Fruit fly (Drosophila melanogaster) whole organism, embryonic: ENCODE data around the gene Syt1.

ENCODE experiments used
- Atf6 ChIP-seq: fragments of 200-800 bp; sonication (Bioruptor generic); IDR thresholded peaks from 2 replicates; pipeline ENCODE4 v1.3.6; 2022; ENCODE audit warnings: missing biosample characterization, missing genetic modification characterization
- CG1024 ChIP-seq: fragments of 200-800 bp; sonication (Bioruptor generic); IDR thresholded peaks from 2 replicates; pipeline ENCODE4 v1.3.6; 2022; ENCODE audit warnings: missing biosample characterization, missing genetic modification characterization
- CG10462 ChIP-seq: fragments of 200-800 bp; sonication (Bioruptor generic); optimal IDR thresholded peaks from 2 replicates; lab custom pipeline; 2016; ENCODE audit warnings: missing biosample characterization, missing genetic modification characterization
- CG10654 ChIP-seq: fragments of 200-800 bp; sonication (Bioruptor generic); optimal IDR thresholded peaks from 2 replicates; lab custom pipeline; 2016; ENCODE audit warnings: missing biosample characterization, missing genetic modification characterization
- CG12391 ChIP-seq: fragments of 200-800 bp; sonication (Bioruptor generic); optimal IDR thresholded peaks from 3 replicates; lab custom pipeline; 2018; ENCODE audit warnings: missing biosample characterization, mild to moderate bottlenecking, missing genetic modification characterization, moderate library complexity
- CG12744 ChIP-seq: fragments of 200-800 bp; sonication (Bioruptor generic); optimal IDR thresholded peaks from 2 replicates; lab custom pipeline; 2016; ENCODE audit warnings: missing biosample characterization, missing genetic modification characterization
- CG15479 ChIP-seq: fragments of 200-800 bp; sonication (Bioruptor generic); optimal IDR thresholded peaks from 3 replicates; lab custom pipeline; 2019; ENCODE audit warnings: missing biosample characterization, mild to moderate bottlenecking, missing genetic modification characterization, moderate library complexity
- CG15601 ChIP-seq: fragments of 200-800 bp; sonication (Bioruptor generic); optimal IDR thresholded peaks from 3 replicates; lab custom pipeline; 2019; ENCODE audit warnings: missing biosample characterization, mild to moderate bottlenecking, missing genetic modification characterization, moderate library complexity
- CG1602 ChIP-seq: fragments of 200-800 bp; sonication (Bioruptor generic); optimal IDR thresholded peaks from 3 replicates; lab custom pipeline; 2016; ENCODE audit warnings: missing biosample characterization, missing genetic modification characterization
- CG18262 ChIP-seq: fragments of 200-800 bp; optimal IDR thresholded peaks from 3 replicates; lab custom pipeline; 2019; ENCODE audit warnings: missing biosample characterization, mild to moderate bottlenecking, missing genetic modification characterization, moderate library complexity
- CG18599 ChIP-seq: fragments of 200-800 bp; sonication (Bioruptor generic); optimal IDR thresholded peaks from 3 replicates; lab custom pipeline; 2017; ENCODE audit warnings: missing biosample characterization, missing genetic modification characterization, mild to moderate bottlenecking, moderate library complexity, missing genetic modification reagents
- CG3407 ChIP-seq: fragments of 200-800 bp; sonication (Bioruptor generic); optimal IDR thresholded peaks from 2 replicates; lab custom pipeline; 2018; ENCODE audit warnings: missing biosample characterization, mild to moderate bottlenecking, missing genetic modification characterization
- CG43689 ChIP-seq: fragments of 200-800 bp; sonication (Bioruptor generic); IDR thresholded peaks from 2 replicates; pipeline ENCODE4 v1.3.6; 2022; ENCODE audit warnings: missing biosample characterization, missing genetic modification characterization
- CG4730 ChIP-seq: fragments of 200-800 bp; sonication (Bioruptor generic); IDR thresholded peaks from 2 replicates; pipeline ENCODE4 v1.3.6; 2022; ENCODE audit warnings: missing biosample characterization, missing genetic modification characterization
- CG6813 ChIP-seq: fragments of 200-800 bp; sonication (Bioruptor generic); optimal IDR thresholded peaks from 2 replicates; lab custom pipeline; 2017; ENCODE audit warnings: missing biosample characterization, missing genetic modification characterization, mild to moderate bottlenecking, moderate library complexity, missing genetic modification reagents
- CG6854 ChIP-seq: fragments of 200-800 bp; sonication (Bioruptor generic); optimal IDR thresholded peaks from 3 replicates; lab custom pipeline; 2017; ENCODE audit warnings: missing biosample characterization, mild to moderate bottlenecking, missing genetic modification characterization
- CG7271 ChIP-seq: fragments of 200-800 bp; sonication (Bioruptor generic); optimal IDR thresholded peaks from 2 replicates; lab custom pipeline; 2018; ENCODE audit warnings: missing biosample characterization, mild to moderate bottlenecking, missing genetic modification characterization, moderate library complexity
- CG7556 ChIP-seq: fragments of 200-800 bp; sonication (Bioruptor generic); optimal IDR thresholded peaks from 2 replicates; lab custom pipeline; 2017; ENCODE audit warnings: missing biosample characterization, mild to moderate bottlenecking, missing genetic modification characterization
- CG8765 ChIP-seq: fragments of 200-800 bp; sonication (Bioruptor generic); IDR thresholded peaks from 2 replicates; pipeline ENCODE4 v1.3.6; 2022; ENCODE audit warnings: missing biosample characterization, missing genetic modification characterization
- CG9876 ChIP-seq: fragments of 200-800 bp; sonication (Bioruptor generic); optimal IDR thresholded peaks from 2 replicates; lab custom pipeline; 2016; ENCODE audit warnings: missing biosample characterization, missing genetic modification characterization
- Drgx ChIP-seq: fragments of 200-800 bp; sonication (Bioruptor generic); IDR thresholded peaks from 2 replicates; pipeline ENCODE4 v1.3.6; 2022; ENCODE audit warnings: missing biosample characterization, missing genetic modification characterization
- Fer1 ChIP-seq: fragments of 200-800 bp; sonication (Bioruptor generic); optimal IDR thresholded peaks from 2 replicates; lab custom pipeline; 2017; ENCODE audit warnings: missing biosample characterization, mild to moderate bottlenecking, missing genetic modification characterization
- Hand ChIP-seq: fragments of 200-800 bp; sonication (Bioruptor generic); optimal IDR thresholded peaks from 2 replicates; lab custom pipeline; 2017; ENCODE audit warnings: mild to moderate bottlenecking, missing biosample characterization, missing genetic modification reagents, missing genetic modification characterization
- Mrtf ChIP-seq: fragments of 200-800 bp; sonication (Bioruptor generic); IDR thresholded peaks from 3 replicates; pipeline ENCODE4 v1.3.6; 2022; ENCODE audit warnings: missing biosample characterization, missing genetic modification characterization
- NFAT ChIP-seq: fragments of 200-800 bp; sonication (Bioruptor generic); IDR thresholded peaks from 2 replicates; pipeline ENCODE4 v1.3.6; 2022; ENCODE audit warnings: missing biosample characterization, missing genetic modification characterization
- Nf-YC ChIP-seq: fragments of 200-800 bp; optimal IDR thresholded peaks from 3 replicates; lab custom pipeline; 2019; ENCODE audit warnings: missing biosample characterization, mild to moderate bottlenecking, missing genetic modification characterization, moderate library complexity
- NfI ChIP-seq: fragments of 200-800 bp; sonication (Bioruptor generic); optimal IDR thresholded peaks from 3 replicates; lab custom pipeline; 2018; ENCODE audit warnings: missing biosample characterization, mild to moderate bottlenecking, missing genetic modification characterization, moderate library complexity
- Ravus ChIP-seq: fragments of 200-800 bp; sonication (Bioruptor generic); IDR thresholded peaks from 2 replicates; pipeline ENCODE4 v1.3.6; 2022; ENCODE audit warnings: missing biosample characterization, missing genetic modification characterization
- Six4 ChIP-seq: fragments of 200-800 bp; sonication (Bioruptor generic); optimal IDR thresholded peaks from 2 replicates; lab custom pipeline; 2016; ENCODE audit warnings: missing biosample characterization, missing genetic modification characterization
- Trl ChIP-seq, 3 experiments: fragments of >200 bp in 2 of 3; fragments of 200-800 bp in 1 of 3; sonication (Bioruptor generic) in 1 of 3; optimal IDR thresholded peaks; 2 replicates in 1 of 3; 3 replicates in 2 of 3; lab custom pipeline; 2016 to 2017; ENCODE audit warnings: missing biosample characterization in 1 of 3, missing genetic modification characterization in 1 of 3
- Usf ChIP-seq: fragments of 200-800 bp; sonication (Bioruptor generic); optimal IDR thresholded peaks from 2 replicates; lab custom pipeline; 2017; ENCODE audit warnings: missing genotype, missing biosample characterization, missing genetic modification characterization
- br ChIP-seq: fragments of >200 bp; optimal IDR thresholded peaks from 2 replicates; lab custom pipeline; 2017
- chinmo ChIP-seq: fragments of 200-800 bp; sonication (Bioruptor generic); IDR thresholded peaks from 4 replicates; pipeline ENCODE4 v1.3.6; 2022; ENCODE audit warnings: missing biosample characterization, missing genetic modification characterization; ENCODE audit not compliant: partially characterized antibody
- chm ChIP-seq: fragments of 200-800 bp; sonication (Bioruptor generic); IDR thresholded peaks from 2 replicates; pipeline ENCODE4 v1.3.6; 2022; ENCODE audit warnings: missing biosample characterization, missing genetic modification characterization
- croc ChIP-seq: fragments of 200-800 bp; sonication (Bioruptor generic); conservative IDR thresholded peaks from 3 replicates; pipeline ENCODE4 v1.3.6; 2022; ENCODE audit warnings: missing biosample characterization, missing genetic modification characterization
- gsb-n ChIP-seq: fragments of 200-800 bp; sonication (Bioruptor generic); optimal IDR thresholded peaks from 3 replicates; lab custom pipeline; 2018; ENCODE audit warnings: missing biosample characterization, mild to moderate bottlenecking, missing genetic modification characterization
- knrl ChIP-seq: fragments of 200-800 bp; sonication (Bioruptor generic); IDR thresholded peaks from 3 replicates; pipeline ENCODE4 v1.3.6; 2022; ENCODE audit warnings: missing biosample characterization, missing genetic modification characterization; ENCODE audit not compliant: partially characterized antibody
- lbe ChIP-seq: fragments of 200-800 bp; sonication (Bioruptor generic); optimal IDR thresholded peaks from 2 replicates; lab custom pipeline; 2016; ENCODE audit warnings: missing biosample characterization, mild to moderate bottlenecking, missing genetic modification characterization
- nmo ChIP-seq: fragments of 200-800 bp; sonication (Bioruptor generic); optimal IDR thresholded peaks from 2 replicates; lab custom pipeline; 2018; ENCODE audit warnings: missing biosample characterization, mild to moderate bottlenecking, missing genetic modification characterization, moderate library complexity
- peb ChIP-seq: fragments of 200-800 bp; sonication (Bioruptor generic); IDR thresholded peaks from 2 replicates; pipeline ENCODE4 v1.3.6; 2022; ENCODE audit warnings: missing biosample characterization, missing genetic modification characterization
- pzg ChIP-seq: fragments of 200-800 bp; sonication (Bioruptor generic); optimal IDR thresholded peaks from 3 replicates; lab custom pipeline; 2018; ENCODE audit warnings: missing biosample characterization, mild to moderate bottlenecking, missing genetic modification characterization, moderate library complexity
- ranshi ChIP-seq: fragments of 200-800 bp; sonication (Bioruptor generic); IDR thresholded peaks from 2 replicates; pipeline ENCODE4 v1.3.6; 2022; ENCODE audit warnings: missing biosample characterization, missing genetic modification characterization
- sug ChIP-seq: fragments of 200-800 bp; optimal IDR thresholded peaks from 2 replicates; lab custom pipeline; 2019; ENCODE audit warnings: missing biosample characterization, mild to moderate bottlenecking, missing genetic modification characterization, moderate library complexity
- tin ChIP-seq: fragments of 200-800 bp; sonication (Bioruptor generic); optimal IDR thresholded peaks from 3 replicates; lab custom pipeline; 2016; ENCODE audit warnings: missing biosample characterization, missing genetic modification characterization
- trh ChIP-seq: fragments of 200-800 bp; sonication (Bioruptor generic); optimal IDR thresholded peaks from 2 replicates; lab custom pipeline; 2016; ENCODE audit warnings: missing biosample characterization, missing genetic modification characterization
- tup ChIP-seq: fragments of 200-800 bp; sonication (Bioruptor generic); optimal IDR thresholded peaks from 2 replicates; lab custom pipeline; 2016; ENCODE audit warnings: missing biosample characterization, mild to moderate bottlenecking, missing genetic modification characterization, moderate library complexity
- unpg ChIP-seq: fragments of 200-800 bp; sonication (Bioruptor generic); optimal IDR thresholded peaks from 3 replicates; lab custom pipeline; 2018; ENCODE audit warnings: missing biosample characterization, mild to moderate bottlenecking, missing genetic modification characterization, moderate library complexity
- usp ChIP-seq: fragments of >200 bp; optimal IDR thresholded peaks from 2 replicates; lab custom pipeline; 2017; ENCODE audit warnings: missing biosample characterization, missing genetic modification characterization
- wor ChIP-seq: fragments of 200-800 bp; sonication (Bioruptor generic); IDR thresholded peaks from 2 replicates; pipeline ENCODE4 v1.3.6; 2022; ENCODE audit warnings: missing biosample characterization, missing genetic modification characterization
- zfh1 ChIP-seq: fragments of 200-800 bp; sonication (Bioruptor generic); IDR thresholded peaks from 3 replicates; pipeline ENCODE4 v1.3.6; 2022; ENCODE audit warnings: missing biosample characterization, missing genetic modification characterization

The Syt1 gene

DNA sequence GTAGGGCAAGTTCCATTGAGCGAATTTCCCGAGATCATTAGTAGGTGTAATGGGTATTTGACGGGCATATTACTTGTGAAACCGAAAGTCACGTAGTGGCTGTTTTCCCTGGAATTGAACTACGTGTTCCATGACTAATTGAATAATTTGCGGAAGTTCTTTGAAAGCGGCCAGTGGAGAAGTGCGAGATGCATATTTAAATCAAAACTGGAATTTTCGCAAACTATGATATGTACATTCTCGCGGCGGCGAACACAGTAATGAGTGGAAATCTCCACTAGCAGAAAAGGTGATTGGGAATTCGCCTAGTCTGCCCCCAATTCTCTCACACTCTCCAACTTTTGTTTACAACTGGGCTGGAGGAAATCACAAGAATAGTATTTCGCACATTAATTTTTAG is 64.8 kb downstream of the Syt1 start (continued):
- TF ChIP-seq CG7556 (GFP tag; lab: Kevin White, UChicago) (no peak), CG10654 (GFP tag; lab: Kevin White, UChicago) (no peak), CG7271 (tag; lab: Kevin White, UChicago) (no peak), CG9876 (GFP tag; lab: Kevin White, UChicago) (no peak)

DNA sequence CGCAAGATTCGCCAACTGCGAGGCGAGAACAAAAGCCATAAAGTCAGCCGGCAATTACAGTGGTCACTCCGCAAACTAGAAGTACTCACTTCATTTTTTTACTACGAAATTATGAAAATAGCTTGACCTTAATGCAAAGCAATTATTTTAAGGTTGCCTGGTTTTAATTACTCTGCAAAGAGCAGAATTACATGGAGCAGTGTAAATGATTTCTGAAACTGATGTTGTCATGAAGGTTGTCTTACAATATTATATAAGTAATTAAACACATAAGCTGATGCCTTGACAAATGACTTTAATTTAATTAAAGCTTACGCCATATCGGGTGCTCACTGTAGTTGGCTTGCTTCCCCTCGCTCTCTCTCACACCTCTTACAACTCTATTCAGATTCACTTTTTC is 65.6 kb downstream of the Syt1 start:
- TF ChIP-seq croc (GFP tag; lab: Robert Waterston, UW) = 0 out of 3 replicates have a peak, but pooled peaks have one; percentile 21
- no peak for TF ChIP-seq usp (GFP tag; lab: Kevin White, UChicago)
- peak; percentile 76 for TF ChIP-seq CG18599 (GFP tag; lab: Kevin White, UChicago)
- peak; percentile 23 for TF ChIP-seq CG12391 (tag; lab: Kevin White, UChicago)
- no peak for TF ChIP-seq knrl
- no peak for TF ChIP-seq br
- TF ChIP-seq ranshi = peak; percentile 62; the same call in 1 of the 2 replicates
- TF ChIP-seq zfh1 (GFP tag; lab: Robert Waterston, UW) = peak; percentile 40; the same call in 1 of the 3 replicates
- TF ChIP-seq pzg (GFP tag; lab: Kevin White, UChicago) = no peak
- no peak for TF ChIP-seq Trl (optimal IDR thresholded peaks at IDR 0.05; lab: Kevin White, UChicago)
- TF ChIP-seq Trl (GFP tag; optimal IDR thresholded peaks at IDR 0.05; lab: Kevin White, UChicago) = no peak
- TF ChIP-seq Mrtf (GFP tag; lab: Robert Waterston, UW) = 0 out of 3 replicates have a peak, but pooled peaks have one; percentile 22
- no peak for TF ChIP-seq Six4 (GFP tag; lab: Kevin White, UChicago)
- TF ChIP-seq CG12744 = peak; percentile 23
- TF ChIP-seq sug (tag; lab: Kevin White, UChicago) = no peak
- TF ChIP-seq peb (GFP tag; lab: Robert Waterston, UW) = no peak
- TF ChIP-seq CG3407 (GFP tag; lab: Kevin White, UChicago) = no peak
- no peak for TF ChIP-seq lbe
- TF ChIP-seq CG6854 (GFP tag; lab: Kevin White, UChicago) = peak; percentile 22
- TF ChIP-seq tup (GFP tag; lab: Kevin White, UChicago) = no peak
- TF ChIP-seq Drgx (GFP tag; lab: Robert Waterston, UW) = peak; percentile 73
- no peak for TF ChIP-seq Ravus (GFP tag; lab: Robert Waterston, UW)
- no peak for TF ChIP-seq Nf-YC (tag; lab: Kevin White, UChicago)
- peak; percentile 28 for TF ChIP-seq tin (GFP tag; lab: Kevin White, UChicago)
- TF ChIP-seq unpg = peak; percentile 45
- peak; percentile 2 for TF ChIP-seq CG6813 (GFP tag; lab: Kevin White, UChicago)
- TF ChIP-seq CG1024 (GFP tag; lab: Robert Waterston, UW) = no peak
- no peak for TF ChIP-seq CG10462
- peak; percentile 46 for TF ChIP-seq Hand (GFP tag; lab: Kevin White, UChicago)
- TF ChIP-seq CG43689 (GFP tag; lab: Robert Waterston, UW) = no peak
- no peak for TF ChIP-seq NFAT (GFP tag; lab: Robert Waterston, UW)
- no peak for TF ChIP-seq CG1602 (GFP tag; lab: Kevin White, UChicago)
- no peak for TF ChIP-seq CG8765 (GFP tag; lab: Robert Waterston, UW)
- TF ChIP-seq NfI = peak; percentile 49
- no peak for TF ChIP-seq gsb-n (tag; lab: Kevin White, UChicago)
- peak; percentile 43 for TF ChIP-seq Usf
- no peak for TF ChIP-seq wor
- TF ChIP-seq nmo (GFP tag; lab: Kevin White, UChicago) = peak; percentile 33
- TF ChIP-seq chm (GFP tag; lab: Robert Waterston, UW) = no peak
- TF ChIP-seq CG4730 (GFP tag; lab: Robert Waterston, UW) = no peak
- peak; percentile 69 for TF ChIP-seq Fer1 (GFP tag; lab: Kevin White, UChicago)
- TF ChIP-seq Atf6 (GFP tag; lab: Robert Waterston, UW) = peak; percentile 48; the same call in 1 of the 2 replicates
- no peak for TF ChIP-seq chinmo (GFP tag; lab: Robert Waterston, UW)
- peak; percentile 33 for TF ChIP-seq CG18262 (tag; lab: Kevin White, UChicago)
- no peak for TF ChIP-seq CG15601 (tag; lab: Kevin White, UChicago)
- no peak for TF ChIP-seq CG15479
- no peak for TF ChIP-seq trh (GFP tag; lab: Kevin White, UChicago)
